Fruit fly (Drosophila melanogaster) whole organism, embryonic: Measurements from ENCODE around the gene CG12439.

ENCODE experiments used
- B-H1 ChIP-seq: fragments of 200-800 bp; sonication (Bioruptor generic); IDR thresholded peaks from 3 replicates; pipeline ENCODE4 v1.3.6; 2022; ENCODE audit warnings: missing biosample characterization, missing genetic modification characterization
- C15 ChIP-seq: fragments of 200-800 bp; sonication (Bioruptor generic); IDR thresholded peaks from 3 replicates; pipeline ENCODE4 v1.3.6; 2022; ENCODE audit warnings: missing biosample characterization, missing genetic modification characterization
- CG10565 ChIP-seq: fragments of 200-800 bp; sonication (Bioruptor generic); optimal IDR thresholded peaks from 3 replicates; lab custom pipeline; 2016; ENCODE audit warnings: missing biosample characterization, mild to moderate bottlenecking, missing genetic modification characterization
- CG12391 ChIP-seq: fragments of 200-800 bp; sonication (Bioruptor generic); optimal IDR thresholded peaks from 3 replicates; lab custom pipeline; 2018; ENCODE audit warnings: missing biosample characterization, mild to moderate bottlenecking, missing genetic modification characterization, moderate library complexity
- CG13287 ChIP-seq: fragments of 200-800 bp; sonication (Bioruptor generic); IDR thresholded peaks from 2 replicates; pipeline ENCODE4 v1.3.6; 2022; ENCODE audit warnings: missing biosample characterization, missing genetic modification characterization; ENCODE audit not compliant: partially characterized antibody
- CG15696 ChIP-seq: fragments of 200-800 bp; sonication (Bioruptor generic); optimal IDR thresholded peaks from 2 replicates; lab custom pipeline; 2019; ENCODE audit warnings: missing biosample characterization, mild to moderate bottlenecking, missing genetic modification characterization, moderate library complexity
- CG16815 ChIP-seq: fragments of 200-800 bp; sonication (Bioruptor generic); optimal IDR thresholded peaks from 3 replicates; lab custom pipeline; 2017; ENCODE audit warnings: missing biosample characterization, mild to moderate bottlenecking, missing genetic modification characterization
- CG18011 ChIP-seq: fragments of 200-800 bp; sonication (Bioruptor generic); optimal IDR thresholded peaks from 2 replicates; lab custom pipeline; 2017; ENCODE audit warnings: missing biosample characterization, missing genetic modification characterization, mild to moderate bottlenecking, moderate library complexity, missing genotype
- CG18619 ChIP-seq: fragments of 200-800 bp; sonication (Bioruptor generic); optimal IDR thresholded peaks from 3 replicates; lab custom pipeline; 2017; ENCODE audit warnings: missing biosample characterization, mild to moderate bottlenecking, missing genetic modification characterization
- CG4730 ChIP-seq: fragments of 200-800 bp; sonication (Bioruptor generic); IDR thresholded peaks from 2 replicates; pipeline ENCODE4 v1.3.6; 2022; ENCODE audit warnings: missing biosample characterization, missing genetic modification characterization
- CG6254 ChIP-seq: fragments of 200-800 bp; sonication (Bioruptor generic); optimal IDR thresholded peaks from 3 replicates; lab custom pipeline; 2017; ENCODE audit warnings: mild to moderate bottlenecking, missing biosample characterization, missing genetic modification reagents, missing genetic modification characterization
- CG6791 ChIP-seq: fragments of 200-800 bp; sonication (Bioruptor generic); IDR thresholded peaks from 3 replicates; pipeline ENCODE4 v1.3.6; 2022; ENCODE audit warnings: missing biosample characterization, missing genetic modification characterization; ENCODE audit not compliant: partially characterized antibody
- CG7745 ChIP-seq: fragments of 200-800 bp; sonication (Bioruptor generic); optimal IDR thresholded peaks from 2 replicates; lab custom pipeline; 2018; ENCODE audit warnings: missing biosample characterization, mild to moderate bottlenecking, missing genetic modification characterization, moderate library complexity
- CG8388 ChIP-seq: fragments of 200-800 bp; sonication (Bioruptor generic); optimal IDR thresholded peaks from 2 replicates; lab custom pipeline; 2019; ENCODE audit warnings: missing biosample characterization, mild to moderate bottlenecking, missing genetic modification characterization, moderate library complexity
- CG9609 ChIP-seq: fragments of 200-800 bp; sonication (Bioruptor generic); optimal IDR thresholded peaks from 3 replicates; lab custom pipeline; 2016; ENCODE audit warnings: missing biosample characterization, missing genetic modification characterization
- CkIIα-i1 ChIP-seq: fragments of 200-800 bp; sonication (Bioruptor generic); IDR thresholded peaks from 2 replicates; pipeline ENCODE4 v1.3.6; 2022; ENCODE audit warnings: missing biosample characterization, missing genetic modification characterization
- HLH3B ChIP-seq: fragments of 200-800 bp; sonication (Bioruptor generic); IDR thresholded peaks from 2 replicates; pipeline ENCODE4 v1.3.6; 2022; ENCODE audit warnings: missing biosample characterization, missing genetic modification characterization
- Hey ChIP-seq: fragments of 200-800 bp; sonication (Bioruptor generic); optimal IDR thresholded peaks from 3 replicates; lab custom pipeline; 2018; ENCODE audit warnings: missing biosample characterization, mild to moderate bottlenecking, missing genetic modification characterization
- Hmx ChIP-seq: fragments of 200-800 bp; sonication (Bioruptor generic); optimal IDR thresholded peaks from 2 replicates; lab custom pipeline; 2016; ENCODE audit warnings: missing biosample characterization, missing genetic modification characterization
- MTF-1 ChIP-seq: fragments of 200-800 bp; sonication (Bioruptor generic); optimal IDR thresholded peaks from 2 replicates; lab custom pipeline; 2018; ENCODE audit warnings: missing biosample characterization, mild to moderate bottlenecking, missing genetic modification characterization, borderline replicate concordance
- Poxn ChIP-seq: fragments of 200-800 bp; sonication (Bioruptor generic); IDR thresholded peaks from 2 replicates; pipeline ENCODE4 v1.3.6; 2022; ENCODE audit warnings: missing biosample characterization, missing genetic modification characterization
- Ptx1 ChIP-seq: fragments of 200-800 bp; sonication (Bioruptor generic); IDR thresholded peaks from 2 replicates; pipeline ENCODE4 v1.3.6; 2022; ENCODE audit warnings: missing biosample characterization, missing genetic modification characterization
- Sox102F ChIP-seq: fragments of 200-800 bp; sonication (Bioruptor generic); optimal IDR thresholded peaks from 2 replicates; lab custom pipeline; 2018; ENCODE audit warnings: missing biosample characterization, mild to moderate bottlenecking, missing genetic modification characterization, moderate library complexity
- Taf1 ChIP-seq: fragments of 200-800 bp; sonication (Bioruptor generic); IDR thresholded peaks from 2 replicates; pipeline ENCODE4 v1.3.6; 2022; ENCODE audit warnings: missing biosample characterization, missing genetic modification characterization
- Vsx1 ChIP-seq: fragments of 200-800 bp; sonication (Bioruptor generic); optimal IDR thresholded peaks from 2 replicates; lab custom pipeline; 2017; ENCODE audit warnings: missing biosample characterization, mild to moderate bottlenecking, missing genetic modification characterization, missing genetic modification reagents
- ap ChIP-seq: fragments of 200-800 bp; sonication (Bioruptor generic); IDR thresholded peaks from 2 replicates; pipeline ENCODE4 v1.3.6; 2022; ENCODE audit warnings: missing biosample characterization, missing genetic modification characterization
- az2 ChIP-seq: fragments of 200-800 bp; sonication (Bioruptor generic); optimal IDR thresholded peaks from 3 replicates; lab custom pipeline; 2016; ENCODE audit warnings: missing biosample characterization, missing genetic modification characterization
- cato ChIP-seq: fragments of 200-800 bp; sonication (Bioruptor generic); optimal IDR thresholded peaks from 2 replicates; lab custom pipeline; 2016; ENCODE audit warnings: missing biosample characterization, missing genetic modification characterization, borderline replicate concordance
- cg ChIP-seq: fragments of 200-800 bp; sonication (Bioruptor generic); optimal IDR thresholded peaks from 3 replicates; lab custom pipeline; 2019; ENCODE audit warnings: missing biosample characterization, mild to moderate bottlenecking, missing genetic modification characterization, moderate library complexity
- cwo ChIP-seq: fragments of 200-800 bp; sonication (Bioruptor generic); optimal IDR thresholded peaks from 3 replicates; lab custom pipeline; 2017; ENCODE audit warnings: missing biosample characterization, missing genetic modification characterization, mild to moderate bottlenecking, moderate library complexity, missing genetic modification reagents
- dati ChIP-seq: fragments of 200-800 bp; sonication (Bioruptor generic); IDR thresholded peaks from 2 replicates; pipeline ENCODE4 v1.3.6; 2022; ENCODE audit warnings: missing biosample characterization, missing genetic modification characterization
- emc ChIP-seq: fragments of 200-800 bp; sonication (Bioruptor generic); optimal IDR thresholded peaks from 2 replicates; lab custom pipeline; 2016; ENCODE audit warnings: missing biosample characterization, missing genetic modification characterization
- esg ChIP-seq: fragments of 200-800 bp; sonication (Bioruptor generic); conservative IDR thresholded peaks from 2 replicates; pipeline ENCODE4 v1.3.6; 2022; ENCODE audit warnings: missing biosample characterization, missing genetic modification characterization
- ewg ChIP-seq: fragments of 200-800 bp; sonication (Bioruptor generic); optimal IDR thresholded peaks from 3 replicates; lab custom pipeline; 2017; ENCODE audit warnings: mild to moderate bottlenecking, missing biosample characterization, missing genetic modification reagents, missing genetic modification characterization
- fd96Cb ChIP-seq: fragments of 200-800 bp; sonication (Bioruptor generic); optimal IDR thresholded peaks from 2 replicates; lab custom pipeline; 2018; ENCODE audit warnings: missing biosample characterization, mild to moderate bottlenecking, missing genetic modification characterization, moderate library complexity
- grau ChIP-seq: fragments of 200-800 bp; optimal IDR thresholded peaks from 3 replicates; lab custom pipeline; 2019; ENCODE audit warnings: missing biosample characterization, mild to moderate bottlenecking, missing genetic modification characterization, moderate library complexity
- gsb-n ChIP-seq: fragments of 200-800 bp; sonication (Bioruptor generic); optimal IDR thresholded peaks from 3 replicates; lab custom pipeline; 2018; ENCODE audit warnings: missing biosample characterization, mild to moderate bottlenecking, missing genetic modification characterization
- jumu ChIP-seq: fragments of 200-800 bp; sonication (Bioruptor generic); optimal IDR thresholded peaks from 3 replicates; lab custom pipeline; 2016; ENCODE audit warnings: missing biosample characterization, missing genetic modification characterization
- kay ChIP-seq: fragments of 200-800 bp; sonication (Bioruptor generic); optimal IDR thresholded peaks from 2 replicates; lab custom pipeline; 2016; ENCODE audit warnings: missing biosample characterization, missing genetic modification characterization
- lab ChIP-seq: fragments of 200-800 bp; sonication (Bioruptor generic); optimal IDR thresholded peaks from 3 replicates; lab custom pipeline; 2017; ENCODE audit warnings: missing biosample characterization, missing genetic modification characterization, mild to moderate bottlenecking, moderate library complexity, missing genetic modification reagents
- lbe ChIP-seq: fragments of 200-800 bp; sonication (Bioruptor generic); optimal IDR thresholded peaks from 2 replicates; lab custom pipeline; 2016; ENCODE audit warnings: missing biosample characterization, mild to moderate bottlenecking, missing genetic modification characterization
- lmd ChIP-seq: fragments of 200-800 bp; sonication (Bioruptor generic); IDR thresholded peaks from 2 replicates; pipeline ENCODE4 v1.3.6; 2022; ENCODE audit warnings: missing biosample characterization, missing genetic modification characterization
- mld ChIP-seq: fragments of 200-800 bp; sonication (Bioruptor generic); IDR thresholded peaks from 3 replicates; pipeline ENCODE4 v1.3.6; 2022; ENCODE audit warnings: missing biosample characterization, missing genetic modification characterization; ENCODE audit not compliant: partially characterized antibody
- nau ChIP-seq: fragments of 200-800 bp; sonication (Bioruptor generic); optimal IDR thresholded peaks from 3 replicates; lab custom pipeline; 2017; ENCODE audit warnings: missing biosample characterization, mild to moderate bottlenecking, missing genetic modification characterization, missing genetic modification reagents
- ranshi ChIP-seq: fragments of 200-800 bp; sonication (Bioruptor generic); IDR thresholded peaks from 2 replicates; pipeline ENCODE4 v1.3.6; 2022; ENCODE audit warnings: missing biosample characterization, missing genetic modification characterization
- slou ChIP-seq: fragments of 200-800 bp; sonication (Bioruptor generic); optimal IDR thresholded peaks from 3 replicates; lab custom pipeline; 2016; ENCODE audit warnings: missing biosample characterization, missing genetic modification characterization
- trh ChIP-seq: fragments of 200-800 bp; sonication (Bioruptor generic); optimal IDR thresholded peaks from 2 replicates; lab custom pipeline; 2016; ENCODE audit warnings: missing biosample characterization, missing genetic modification characterization
- twi ChIP-seq: fragments of 200-800 bp; optimal IDR thresholded peaks from 2 replicates; lab custom pipeline; 2019; ENCODE audit warnings: missing biosample characterization, mild to moderate bottlenecking, missing genetic modification characterization, moderate library complexity
- wek ChIP-seq: fragments of 200-800 bp; sonication (Bioruptor generic); optimal IDR thresholded peaks from 3 replicates; lab custom pipeline; 2018; ENCODE audit warnings: missing biosample characterization, mild to moderate bottlenecking, missing genetic modification characterization, moderate library complexity

CG12439 gene

dm6 chr2L:9125418-9125928, 48.6 kb downstream of the CG12439 start, which contains the start of gene CG32982 (continued):
- TF ChIP-seq CkIIα-i1 (no peak), esg (GFP tag; lab: Robert Waterston, UW) (peak; percentile 82), ranshi (peak; percentile 85), trh (GFP tag; lab: Kevin White, UChicago) (peak; percentile 79), cato (GFP tag; lab: Kevin White, UChicago) (peak; percentile 84), dati (GFP tag; lab: Robert Waterston, UW) (peak; percentile 72), CG18011 (GFP tag; lab: Kevin White, UChicago) (peak; percentile 74), cg (GFP tag; lab: Kevin White, UChicago) (no peak), CG16815 (GFP tag; lab: Kevin White, UChicago) (peak; percentile 83), CG13287 (GFP tag; lab: Robert Waterston, UW) (peak; percentile 53; the same call in 1 of the 2 replicates), CG6254 (peak; percentile 68), HLH3B (GFP tag; lab: Robert Waterston, UW) (peak; percentile 89), gsb-n (peak; percentile 83), CG10565 (peak; percentile 65), CG15696 (tag; lab: Kevin White, UChicago) (peak; percentile 89), Poxn (peak; percentile 76), Taf1 (GFP tag; lab: Robert Waterston, UW) (peak; percentile 80; the same call in 1 of the 2 replicates), Hey (tag; lab: Kevin White, UChicago) (peak; percentile 8), Vsx1 (peak; percentile 64), B-H1 (GFP tag; lab: Robert Waterston, UW) (peak; percentile 82), wek (peak; percentile 43), ap (GFP tag; lab: Robert Waterston, UW) (peak; percentile 78), Sox102F (GFP tag; lab: Kevin White, UChicago) (peak; percentile 89), twi (tag; lab: Kevin White, UChicago) (peak; percentile 87), CG12391 (tag; lab: Kevin White, UChicago) (peak; percentile 92), lab (peak; percentile 92), fd96Cb (tag; lab: Kevin White, UChicago) (peak; percentile 94), CG4730 (GFP tag; lab: Robert Waterston, UW) (peak; percentile 83), cwo (GFP tag; lab: Kevin White, UChicago) (peak; percentile 88), grau (tag; lab: Kevin White, UChicago) (peak; percentile 93), nau (GFP tag; lab: Kevin White, UChicago) (peak; percentile 87), CG8388 (GFP tag; lab: Kevin White, UChicago) (peak; percentile 83), az2 (GFP tag; lab: Kevin White, UChicago) (peak; percentile 95), MTF-1 (GFP tag; lab: Kevin White, UChicago) (peak; percentile 70), emc (GFP tag; lab: Kevin White, UChicago) (peak; percentile 78), C15 (GFP tag; lab: Robert Waterston, UW) (peak; percentile 76; the same call in 2 of the 3 replicates), mld (GFP tag; lab: Robert Waterston, UW) (peak; percentile 52; the same call in 1 of the 3 replicates), kay (GFP tag; lab: Kevin White, UChicago) (peak; percentile 70), CG7745 (tag; lab: Kevin White, UChicago) (no peak), lmd (peak; percentile 94), CG6791 (GFP tag; lab: Robert Waterston, UW) (peak; percentile 54; the same call in 1 of the 3 replicates), CG9609 (GFP tag; lab: Kevin White, UChicago) (peak; percentile 88), Hmx (GFP tag; lab: Kevin White, UChicago) (peak; percentile 82), CG18619 (GFP tag; lab: Kevin White, UChicago) (peak; percentile 86), Ptx1 (GFP tag; lab: Robert Waterston, UW) (peak; percentile 92), ewg (peak; percentile 70), jumu (GFP tag; lab: Kevin White, UChicago) (peak; percentile 92), lbe (GFP tag; lab: Kevin White, UChicago) (peak; percentile 37), slou (GFP tag; lab: Kevin White, UChicago) (peak; percentile 91)
